Worm (Caenorhabditis elegans): ENCODE results near the gene hpo-26.

DNA sequence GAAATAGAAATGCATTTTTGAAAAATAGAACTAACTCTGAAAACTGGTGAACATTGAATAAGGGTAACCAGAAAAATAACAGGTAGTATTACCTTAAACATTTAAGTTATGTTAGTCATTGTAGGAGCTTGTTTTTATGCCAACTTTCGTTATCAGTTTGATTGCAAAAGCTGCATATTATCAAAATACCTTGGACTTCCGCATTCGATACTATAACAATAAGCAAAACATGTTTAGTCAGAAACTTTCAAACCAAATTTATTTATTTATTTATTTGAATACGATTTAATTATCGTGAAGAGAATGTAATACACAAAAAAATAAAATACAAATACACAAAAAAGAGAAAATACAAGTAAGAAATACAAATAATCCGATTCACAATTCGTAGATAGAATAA, 21.4 kb upstream of the hpo-26 start, which contains the start of gene K04A8.19:
- TF ChIP-seq nhr-77 (tag; optimal IDR thresholded peaks at IDR 0.05) (no peak), skn-1 (tag; optimal IDR thresholded peaks at IDR 0.05) (no peak), elt-3 (tag; optimal IDR thresholded peaks at IDR 0.05) (no peak), pqm-1 (tag; optimal IDR thresholded peaks at IDR 0.05) (no peak), elt-2 (tag; optimal IDR thresholded peaks at IDR 0.05) (no peak), nhr-23 (tag; optimal IDR thresholded peaks at IDR 0.05) (no peak), zag-1 (tag; optimal IDR thresholded peaks at IDR 0.05) (no peak), nhr-76 (tag; optimal IDR thresholded peaks at IDR 0.05) (no peak), unc-39 (tag; optimal IDR thresholded peaks at IDR 0.05) (no peak), tbx-2 (tag; optimal IDR thresholded peaks at IDR 0.05) (no peak), nhr-237 (tag; optimal IDR thresholded peaks at IDR 0.05) (no peak), ztf-11 (tag; optimal IDR thresholded peaks at IDR 0.05) (no peak)
